Worm (Caenorhabditis elegans): ENCODE measurements around the gene acly-1.

ce11 chrX:1437097-1437496 lies 42.2 kb upstream of the acly-1 start:
- no peak for TF ChIP-seq gmeb-2 (tag; optimal IDR thresholded peaks at IDR 0.05)
- no peak for TF ChIP-seq K09A11.1 (tag; optimal IDR thresholded peaks at IDR 0.05; ENCODE audit: insufficient read depth)
- no peak for TF ChIP-seq ceh-24 (tag; optimal IDR thresholded peaks at IDR 0.05)
